Worm (Caenorhabditis elegans) whole organism, L1 larva: Measurements from ENCODE around the gene T16H12.3.

Experiments
- C04F5.9 ChIP-seq: sonication (generic microtip); optimal IDR thresholded peaks from 2 replicates; lab custom pipeline; 2016; ENCODE audit warnings: missing genetic modification characterization, missing compliant biosample characterization
- hlh-4 ChIP-seq: sonication (generic microtip); optimal IDR thresholded peaks from 2 replicates; lab custom pipeline; 2016; ENCODE audit warnings: mild to moderate bottlenecking, missing genetic modification characterization, missing compliant biosample characterization
- lin-14 ChIP-seq: fragments of 200-800 bp; sonication (Bioruptor generic); optimal IDR thresholded peaks from 2 replicates; lab custom pipeline; 2018; ENCODE audit warnings: mild to moderate bottlenecking, missing genetic modification characterization, moderate library complexity, missing compliant biosample characterization
- lir-3 ChIP-seq: sonication (generic microtip); optimal IDR thresholded peaks from 2 replicates; lab custom pipeline; 2016; ENCODE audit warnings: mild to moderate bottlenecking, missing genetic modification characterization, moderate library complexity, missing compliant biosample characterization; ENCODE audit not compliant: poor library complexity

ce11 chrIII:10035783-10036182, 47.3 kb downstream of the T16H12.3 start, which contains the start of gene xbx-3:
- TF ChIP-seq lir-3 (tag; lab: Kevin White, UChicago): no peak
- no peak for TF ChIP-seq lin-14 (GFP tag; lab: Kevin White, UChicago)
- TF ChIP-seq C04F5.9 (tag; lab: Kevin White, UChicago): no peak
- TF ChIP-seq hlh-4 (tag; lab: Kevin White, UChicago): no peak
